Worm (Caenorhabditis elegans): ENCODE results near the gene bcs-1.

DNA sequence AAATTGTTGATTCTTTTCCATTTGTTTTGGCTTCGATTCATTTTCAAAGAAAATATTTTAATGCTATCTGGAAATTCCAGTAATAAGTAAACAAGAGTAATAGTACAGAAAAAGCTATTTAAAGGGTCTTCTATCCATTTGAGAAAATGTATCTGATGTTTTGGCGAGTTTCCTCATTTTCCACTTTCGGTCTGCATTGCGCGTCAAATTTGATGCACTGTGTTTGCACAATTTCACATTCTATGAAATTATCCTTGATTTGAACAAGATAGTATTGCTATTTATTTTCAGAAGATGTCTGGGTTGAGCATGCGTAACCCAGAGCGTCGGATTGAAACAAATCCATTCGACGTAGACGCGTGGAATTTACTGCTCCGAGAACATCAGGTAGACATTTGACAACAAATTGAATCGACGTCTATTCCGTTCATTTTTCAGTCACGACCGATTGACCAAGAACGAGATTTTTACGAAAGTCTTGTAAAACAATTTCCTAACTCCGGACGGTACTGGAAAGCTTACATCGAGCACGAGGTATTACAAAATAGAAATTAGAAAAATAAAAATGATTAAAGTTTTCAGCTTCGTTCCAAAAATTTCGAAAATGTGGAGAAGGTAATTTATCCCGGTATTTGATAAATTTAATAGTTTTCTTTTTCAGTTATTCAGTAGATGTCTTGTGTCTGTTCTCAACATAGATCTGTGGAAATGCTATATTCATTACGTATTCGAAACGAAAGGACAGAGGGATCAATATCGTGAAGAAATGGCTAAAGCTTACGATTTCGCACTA lies 32.9 kb downstream of the bcs-1 start, which contains the start of gene suf-1:
- no peak for TF ChIP-seq egrh-3 (GFP tag; IDR thresholded peaks at IDR 0.05)
- peak; percentile 12; the same call in 1 of the 2 replicates for TF ChIP-seq dox-1 (GFP tag; IDR thresholded peaks at IDR 0.05)
- 0 out of 2 replicates have a peak, but pooled peaks have one; percentile 10 for TF ChIP-seq K11D2.4 (GFP tag; IDR thresholded peaks at IDR 0.05)
- peak; percentile 79 for TF ChIP-seq tlf-1 (GFP tag; optimal IDR thresholded peaks at IDR 0.05)
- TF ChIP-seq T07F8.4 (tag; optimal IDR thresholded peaks at IDR 0.05) = no peak
- TF ChIP-seq ztf-3 (GFP tag; optimal IDR thresholded peaks at IDR 0.05) = no peak
- TF ChIP-seq lin-26 (GFP tag; IDR thresholded peaks at IDR 0.05) = peak; percentile 73; the same call in 1 of the 2 replicates
- peak; percentile 49; the same call in 1 of the 2 replicates for TF ChIP-seq hmg-1.2 (GFP tag; IDR thresholded peaks at IDR 0.05)
- TF ChIP-seq ets-4 (GFP tag; optimal IDR thresholded peaks at IDR 0.05) = no peak

Data from whole organism, young adult.